Comparison of ENCODE assay signal across 4 fruit fly cellular contexts in the genomic region with DNA sequence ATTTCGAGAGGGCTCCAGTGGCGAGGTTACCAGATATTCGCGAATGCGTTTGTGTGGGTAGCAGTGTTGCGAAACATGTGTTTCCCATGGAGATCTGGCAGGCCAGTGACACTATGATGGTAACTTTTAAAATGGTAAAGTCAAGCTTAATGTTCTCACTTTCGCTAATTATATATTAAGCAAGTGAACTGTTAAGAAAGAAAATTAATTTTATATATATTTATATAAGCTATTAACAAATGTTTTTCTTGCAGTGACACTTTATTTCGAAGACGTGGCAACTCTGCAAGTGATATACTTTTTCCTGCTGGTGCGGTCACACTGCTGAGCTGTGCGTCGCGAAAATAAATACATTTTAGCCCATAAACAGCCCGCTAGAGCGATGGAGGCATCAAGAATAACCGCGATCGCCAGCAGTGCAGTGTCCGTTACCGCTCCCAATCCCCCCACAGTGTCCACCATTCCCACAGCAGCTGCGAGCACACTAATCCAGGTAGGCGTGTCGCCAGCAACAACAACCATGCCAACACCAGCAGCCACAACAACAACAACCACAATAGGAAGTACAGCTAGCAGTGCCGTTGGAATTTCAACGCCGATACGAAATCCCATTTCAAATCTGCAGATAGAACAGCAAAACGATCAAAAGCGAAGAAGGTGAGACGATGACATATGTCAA.
TF ChIP-seq lines count a peak whose summit lies in the region.

TSS of gene CG11593 (minus strand) at position 236 of the 679 bp plus-strand sequence.
TSS of gene Rcd5 (plus strand) at position 283 of the 679 bp plus-strand sequence.

TF ChIP-seq in whole organism, adult, 20 proteins besides CTCF, POLR2A, EP300 and RAD21 (continued from another document):
- TF ChIP-seq Hr96 (GFP tag; optimal IDR thresholded peaks at IDR 0.05; lab: Kevin White, UChicago), result peak; percentile 19
- TF ChIP-seq CG14711 (tag; optimal IDR thresholded peaks at IDR 0.05; lab: Kevin White, UChicago), result peak; percentile 84
- TF ChIP-seq CG1620 (GFP tag; optimal IDR thresholded peaks at IDR 0.05; lab: Kevin White, UChicago), result peak; percentile 29
- TF ChIP-seq CG5204 (GFP tag; optimal IDR thresholded peaks at IDR 0.05; lab: Kevin White, UChicago), result peak; percentile 62

TF ChIP-seq in whole organism, embryonic, 481 proteins besides CTCF, POLR2A, EP300 and RAD21 (continued from another document and continues in another):
- TF ChIP-seq Spps (tag; optimal IDR thresholded peaks at IDR 0.05; lab: Kevin White, UChicago), result peak; percentile 41
- peak; percentile 83 for TF ChIP-seq danr (GFP tag; IDR thresholded peaks at IDR 0.05; lab: Robert Waterston, UW)
- TF ChIP-seq CG4617 (GFP tag; optimal IDR thresholded peaks at IDR 0.05; lab: Kevin White, UChicago; ENCODE audit: borderline replicate concordance), result peak; percentile 96
- peak; percentile 66 for TF ChIP-seq pzg (GFP tag; optimal IDR thresholded peaks at IDR 0.05; lab: Kevin White, UChicago)
- no peak for TF ChIP-seq kah (GFP tag; optimal IDR thresholded peaks at IDR 0.05; lab: Kevin White, UChicago)
- TF ChIP-seq nerfin-1 (tag; optimal IDR thresholded peaks at IDR 0.05; lab: Kevin White, UChicago), result no peak
- peak; percentile 70; the same call in 2 of the 3 replicates for TF ChIP-seq CG6175 (GFP tag; IDR thresholded peaks at IDR 0.05; lab: Robert Waterston, UW)
- no peak for TF ChIP-seq Side (GFP tag; optimal IDR thresholded peaks at IDR 0.05; lab: Kevin White, UChicago)
- no peak for TF ChIP-seq pan (optimal IDR thresholded peaks at IDR 0.05; lab: Kevin White, UChicago)
- peak in 1 of 2 experiments; percentile 81 for TF ChIP-seq pan (GFP tag; optimal IDR thresholded peaks at IDR 0.05 in 1 of 2, IDR thresholded peaks at IDR 0.05 in 1 of 2)
- TF ChIP-seq fd102C (GFP tag; optimal IDR thresholded peaks at IDR 0.05; lab: Kevin White, UChicago), result no peak
- peak in 1 of 2 experiments; percentile 27 for TF ChIP-seq Dfd (GFP tag; optimal IDR thresholded peaks at IDR 0.05; lab: Kevin White, UChicago)
- peak; percentile 6 for TF ChIP-seq CG31388 (GFP tag; optimal IDR thresholded peaks at IDR 0.05; lab: Kevin White, UChicago)
- TF ChIP-seq nom (GFP tag; optimal IDR thresholded peaks at IDR 0.05; lab: Kevin White, UChicago), result no peak
- TF ChIP-seq CG10267 (tag; optimal IDR thresholded peaks at IDR 0.05; lab: Kevin White, UChicago), result peak; percentile 98
- TF ChIP-seq CG7271 (tag; optimal IDR thresholded peaks at IDR 0.05; lab: Kevin White, UChicago), result peak; percentile 61
- peak; percentile 69 for TF ChIP-seq Taf1 (GFP tag; IDR thresholded peaks at IDR 0.05; lab: Robert Waterston, UW)
- TF ChIP-seq Sin3A (optimal IDR thresholded peaks at IDR 0.05; lab: Kevin White, UChicago), result peak; percentile 61
- TF ChIP-seq CG2889 (GFP tag; IDR thresholded peaks at IDR 0.05; lab: Robert Waterston, UW), result peak; percentile 81
- TF ChIP-seq CG6689 (GFP tag; IDR thresholded peaks at IDR 0.05; lab: Robert Waterston, UW), result peak; percentile 88
- TF ChIP-seq lab (GFP tag; optimal IDR thresholded peaks at IDR 0.05; lab: Kevin White, UChicago), result peak; percentile 77
- TF ChIP-seq CG13123 (GFP tag; optimal IDR thresholded peaks at IDR 0.05; lab: Kevin White, UChicago), result peak; percentile 25
- TF ChIP-seq knrl (GFP tag; IDR thresholded peaks at IDR 0.05; lab: Robert Waterston, UW; ENCODE audit: partially characterized antibody), result peak; percentile 53; the same call in 2 of the 3 replicates
- 0 out of 3 replicates have a peak, but pooled peaks have one; percentile 14 for TF ChIP-seq CG34224 (GFP tag; IDR thresholded peaks at IDR 0.05; lab: Robert Waterston, UW; ENCODE audit: partially characterized antibody)
- no peak for TF ChIP-seq MTF-1 (GFP tag; optimal IDR thresholded peaks at IDR 0.05; lab: Kevin White, UChicago; ENCODE audit: borderline replicate concordance)
- TF ChIP-seq CG16779 (GFP tag; IDR thresholded peaks at IDR 0.05; lab: Robert Waterston, UW), result no peak
- 0 out of 2 replicates have a peak, but pooled peaks have one; percentile 31 for TF ChIP-seq Dref (GFP tag; IDR thresholded peaks at IDR 0.05; lab: Robert Waterston, UW)
- TF ChIP-seq chn (GFP tag; optimal IDR thresholded peaks at IDR 0.05; lab: Kevin White, UChicago), result peak; percentile 29
- peak; percentile 48 for TF ChIP-seq CG16815 (GFP tag; optimal IDR thresholded peaks at IDR 0.05; lab: Kevin White, UChicago)
- TF ChIP-seq CG13775 (GFP tag; optimal IDR thresholded peaks at IDR 0.05; lab: Kevin White, UChicago), result peak; percentile 84
- TF ChIP-seq pum (GFP tag; optimal IDR thresholded peaks at IDR 0.05; lab: Kevin White, UChicago), result peak; percentile 35
- no peak for TF ChIP-seq CG9876 (GFP tag; optimal IDR thresholded peaks at IDR 0.05; lab: Kevin White, UChicago)
- peak; percentile 85 for TF ChIP-seq Gug (GFP tag; IDR thresholded peaks at IDR 0.05; lab: Robert Waterston, UW)
- TF ChIP-seq dm (GFP tag; optimal IDR thresholded peaks at IDR 0.05; lab: Kevin White, UChicago), result peak; percentile 38
- TF ChIP-seq CG9609 (GFP tag; optimal IDR thresholded peaks at IDR 0.05; lab: Kevin White, UChicago), result peak; percentile 48
- TF ChIP-seq trh (GFP tag; optimal IDR thresholded peaks at IDR 0.05; lab: Kevin White, UChicago), result peak; percentile 29
- peak; percentile 61 for TF ChIP-seq CG8924 (tag; optimal IDR thresholded peaks at IDR 0.05; lab: Kevin White, UChicago)

TF ChIP-seq in whole organism, prepupa, 60 proteins besides CTCF, POLR2A, EP300 and RAD21 (continued from another document):
- peak; percentile 4 for TF ChIP-seq CG11762 (GFP tag; optimal IDR thresholded peaks at IDR 0.05; lab: Kevin White, UChicago; ENCODE audit: insufficient read depth)
- peak; percentile 53 for TF ChIP-seq cyc (GFP tag; optimal IDR thresholded peaks at IDR 0.05; lab: Kevin White, UChicago)
- TF ChIP-seq CG11902 (GFP tag; optimal IDR thresholded peaks at IDR 0.05; lab: Kevin White, UChicago), result peak; percentile 71
- peak; percentile 51 for TF ChIP-seq CG15336 (GFP tag; IDR thresholded peaks at IDR 0.05; lab: Robert Waterston, UW)
- TF ChIP-seq CG31627 (GFP tag; optimal IDR thresholded peaks at IDR 0.05; lab: Kevin White, UChicago), result peak; percentile 55
- peak; percentile 21 for TF ChIP-seq Sox15 (GFP tag; optimal IDR thresholded peaks at IDR 0.05; lab: Kevin White, UChicago)
- TF ChIP-seq acj6 (GFP tag; optimal IDR thresholded peaks at IDR 0.05; lab: Kevin White, UChicago), result peak; percentile 69
- peak; percentile 46; the same call in 1 of the 2 replicates for TF ChIP-seq CG11294 (GFP tag; IDR thresholded peaks at IDR 0.05; lab: Robert Waterston, UW)
- TF ChIP-seq CG6854 (GFP tag; optimal IDR thresholded peaks at IDR 0.05; lab: Kevin White, UChicago), result no peak
- TF ChIP-seq Met (GFP tag; optimal IDR thresholded peaks at IDR 0.05; lab: Kevin White, UChicago), result no peak

TF ChIP-seq in whole organism, pupa, 21 proteins besides CTCF, POLR2A, EP300 and RAD21 (continued from another document):
- TF ChIP-seq Pif1B (GFP tag; optimal IDR thresholded peaks at IDR 0.05; lab: Kevin White, UChicago), result no peak
